Fruit fly (Drosophila melanogaster): ENCODE data around the gene Rint1.

Gene Rint1

DNA sequence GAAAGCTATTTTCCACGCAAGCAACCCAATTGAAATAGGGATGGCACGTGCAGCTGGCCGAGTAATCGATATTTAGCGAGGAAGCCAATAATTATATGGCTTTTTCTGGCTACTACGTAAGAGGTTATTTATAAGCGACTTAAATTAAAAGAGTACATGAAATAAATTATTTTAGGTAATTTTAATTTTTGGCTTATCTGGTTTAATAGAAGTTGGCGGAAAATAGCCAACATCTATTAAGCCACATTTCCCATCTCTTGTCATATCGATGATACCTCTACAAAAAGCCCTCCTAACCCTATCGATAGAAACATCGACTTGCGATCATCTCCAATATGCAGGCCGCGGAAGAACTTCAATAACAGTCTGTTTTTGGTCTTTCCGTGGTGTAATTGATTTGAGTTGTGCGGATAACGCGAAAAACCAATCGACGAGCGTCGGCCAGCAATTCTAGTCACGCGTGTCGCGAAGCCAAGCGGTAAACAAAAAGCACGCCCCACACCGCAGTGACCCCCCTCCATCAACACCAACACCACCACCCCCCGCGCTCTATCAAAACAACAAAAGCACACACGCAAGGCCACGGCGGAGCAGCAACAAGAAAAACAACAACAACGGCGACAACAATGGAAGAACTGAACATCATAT, 24.7 kb downstream of the Rint1 start, which contains the start of the genes Srp19 and qm (continued):
- TF ChIP-seq CG13287 (GFP tag; IDR thresholded peaks at IDR 0.05; ENCODE audit: partially characterized antibody) (peak; percentile 87), lbe (GFP tag; optimal IDR thresholded peaks at IDR 0.05) (peak; percentile 18), repo (GFP tag; optimal IDR thresholded peaks at IDR 0.05) (no peak), hb (GFP tag; IDR thresholded peaks at IDR 0.05; ENCODE audit: partially characterized antibody) (peak; percentile 71), CG12104 (GFP tag; optimal IDR thresholded peaks at IDR 0.05) (peak; percentile 37), ken (GFP tag; IDR thresholded peaks at IDR 0.05) (0 out of 3 replicates have a peak, but pooled peaks have one; percentile 58), Myb (GFP tag; optimal IDR thresholded peaks at IDR 0.05) (peak; percentile 59), gro (GFP tag; optimal IDR thresholded peaks at IDR 0.05) (peak; percentile 36), CG2202 (tag; optimal IDR thresholded peaks at IDR 0.05) (no peak), ac (GFP tag; optimal IDR thresholded peaks at IDR 0.05) (no peak), gem (tag; optimal IDR thresholded peaks at IDR 0.05) (peak; percentile 76), dpn (GFP tag; optimal IDR thresholded peaks at IDR 0.05) (peak; percentile 56 to 65), pho (GFP tag; optimal IDR thresholded peaks at IDR 0.05) (peak; percentile 69), Elba2 (GFP tag; optimal IDR thresholded peaks at IDR 0.05) (peak; percentile 19), CG5953 (GFP tag; IDR thresholded peaks at IDR 0.05) (no peak), danr (GFP tag; IDR thresholded peaks at IDR 0.05) (no peak), HmgZ (tag; optimal IDR thresholded peaks at IDR 0.05) (peak; percentile 20), Six4 (GFP tag; optimal IDR thresholded peaks at IDR 0.05) (no peak), Doc3 (GFP tag; IDR thresholded peaks at IDR 0.05; ENCODE audit: partially characterized antibody) (peak; percentile 78), rib (GFP tag; IDR thresholded peaks at IDR 0.05) (peak; percentile 29; the same call in 1 of the 2 replicates), bab2 (GFP tag; optimal IDR thresholded peaks at IDR 0.05) (peak; percentile 29), insv (GFP tag; optimal IDR thresholded peaks at IDR 0.05) (peak in 1 of 2 experiments; percentile 23), CG12155 (GFP tag; optimal IDR thresholded peaks at IDR 0.05) (peak; percentile 36), CG11560 (tag; IDR thresholded peaks at IDR 0.05) (no peak), sug (tag; optimal IDR thresholded peaks at IDR 0.05) (peak; percentile 62), al (GFP tag; IDR thresholded peaks at IDR 0.05) (peak; percentile 56; the same call in 1 of the 2 replicates), hkb (optimal IDR thresholded peaks at IDR 0.05) (peak; percentile 68), hkb (GFP tag; IDR thresholded peaks at IDR 0.05) (peak; percentile 35; the same call in 1 of the 2 replicates), tna (GFP tag; IDR thresholded peaks at IDR 0.05; ENCODE audit: partially characterized antibody) (peak; percentile 54), CoRest (tag; optimal IDR thresholded peaks at IDR 0.05) (peak; percentile 68), Dfd (GFP tag; optimal IDR thresholded peaks at IDR 0.05) (no peak), so (GFP tag; IDR thresholded peaks at IDR 0.05) (peak; percentile 55; the same call in 2 of the 3 replicates), zfh2 (GFP tag; optimal IDR thresholded peaks at IDR 0.05) (peak; percentile 76), bowl (GFP tag; IDR thresholded peaks at IDR 0.05) (no peak), amos (GFP tag; IDR thresholded peaks at IDR 0.05; ENCODE audit: partially characterized antibody) (peak; percentile 77), cwo (GFP tag; optimal IDR thresholded peaks at IDR 0.05) (peak; percentile 36), nmo (GFP tag; optimal IDR thresholded peaks at IDR 0.05) (peak; percentile 60), CG9932 (GFP tag; IDR thresholded peaks at IDR 0.05) (peak; percentile 78), lmd (GFP tag; IDR thresholded peaks at IDR 0.05) (peak; percentile 36; the same call in 1 of the 2 replicates), E2f2 (GFP tag; IDR thresholded peaks at IDR 0.05) (peak; percentile 40), CG17802 (tag; optimal IDR thresholded peaks at IDR 0.05) (no peak), CG2712 (tag; optimal IDR thresholded peaks at IDR 0.05) (peak; percentile 68), Deaf1 (tag; optimal IDR thresholded peaks at IDR 0.05) (peak; percentile 2), D (optimal IDR thresholded peaks at IDR 0.05) (no peak), D (GFP tag; optimal IDR thresholded peaks at IDR 0.05) (peak; percentile 26), bbx (GFP tag; IDR thresholded peaks at IDR 0.05; ENCODE audit: partially characterized antibody) (peak; percentile 83), CG2120 (GFP tag; optimal IDR thresholded peaks at IDR 0.05) (peak; percentile 78), pzg (GFP tag; optimal IDR thresholded peaks at IDR 0.05) (peak; percentile 66), CG15073 (GFP tag; optimal IDR thresholded peaks at IDR 0.05) (no peak), Bgb (GFP tag; IDR thresholded peaks at IDR 0.05; ENCODE audit: partially characterized antibody) (peak; percentile 81)

Data from whole organism, embryonic.